Fruit fly (Drosophila melanogaster) whole organism, prepupa: ENCODE results near the gene CG14546.
A peak's percentile ranks its signal among the peaks of the same experiment; 100 is the strongest.

ENCODE experiments used
- CG11294 ChIP-seq: fragments of 200-800 bp; sonication (Bioruptor generic); IDR thresholded peaks from 2 replicates; pipeline ENCODE4 v1.3.6; 2022; ENCODE audit warnings: missing biosample characterization, missing genetic modification characterization
- CG15336 ChIP-seq: fragments of 200-800 bp; sonication (Bioruptor generic); IDR thresholded peaks from 2 replicates; pipeline ENCODE4 v1.3.6; 2022; ENCODE audit warnings: missing biosample characterization, missing genetic modification characterization
- CG1621 ChIP-seq: fragments of 200-800 bp; sonication (Bioruptor generic); optimal IDR thresholded peaks from 3 replicates; lab custom pipeline; 2018; ENCODE audit warnings: missing biosample characterization, mild to moderate bottlenecking, missing genetic modification characterization
- CG16779 ChIP-seq: fragments of 200-800 bp; sonication (Bioruptor generic); optimal IDR thresholded peaks from 3 replicates; lab custom pipeline; 2017; ENCODE audit warnings: missing biosample characterization, mild to moderate bottlenecking, missing genetic modification characterization
- CG3032 ChIP-seq: fragments of 200-800 bp; optimal IDR thresholded peaks from 2 replicates; lab custom pipeline; 2019; ENCODE audit warnings: missing biosample characterization, mild to moderate bottlenecking, missing genetic modification characterization, moderate library complexity
- CG34406 ChIP-seq: fragments of 200-800 bp; sonication (Bioruptor generic); optimal IDR thresholded peaks from 3 replicates; lab custom pipeline; 2016; ENCODE audit warnings: missing biosample characterization, missing genetic modification characterization
- CG6163 ChIP-seq: fragments of 200-800 bp; sonication (Bioruptor generic); IDR thresholded peaks from 3 replicates; pipeline ENCODE4 v1.3.6; 2022; ENCODE audit warnings: missing biosample characterization, missing genetic modification characterization
- CG6276 ChIP-seq: fragments of 200-800 bp; sonication (Bioruptor generic); optimal IDR thresholded peaks from 2 replicates; lab custom pipeline; 2017; ENCODE audit warnings: missing biosample characterization, mild to moderate bottlenecking, missing genetic modification characterization
- CG6808 ChIP-seq: fragments of 200-800 bp; sonication (Bioruptor generic); optimal IDR thresholded peaks from 3 replicates; lab custom pipeline; 2017; ENCODE audit warnings: missing biosample characterization, missing genetic modification characterization, mild to moderate bottlenecking, moderate library complexity, missing genetic modification reagents
- CG6854 ChIP-seq: fragments of 200-800 bp; sonication (Bioruptor generic); optimal IDR thresholded peaks from 2 replicates; lab custom pipeline; 2017; ENCODE audit warnings: missing biosample characterization, mild to moderate bottlenecking, missing genetic modification characterization
- CG7368 ChIP-seq: fragments of 200-800 bp; sonication (Bioruptor generic); optimal IDR thresholded peaks from 3 replicates; lab custom pipeline; 2016; ENCODE audit warnings: missing biosample characterization, missing genetic modification characterization
- CG8632 ChIP-seq: fragments of 200-800 bp; sonication (Bioruptor generic); optimal IDR thresholded peaks from 3 replicates; lab custom pipeline; 2016; ENCODE audit warnings: missing biosample characterization, missing genetic modification characterization
- Eip75B ChIP-seq: fragments of 200-800 bp; sonication (Bioruptor generic); optimal IDR thresholded peaks from 3 replicates; lab custom pipeline; 2016; ENCODE audit warnings: missing biosample characterization, missing genetic modification characterization
- Eip93F ChIP-seq: fragments of 200-800 bp; sonication (Bioruptor generic); optimal IDR thresholded peaks from 2 replicates; lab custom pipeline; 2016; ENCODE audit warnings: missing biosample characterization, mild to moderate bottlenecking, missing genetic modification characterization
- Ets21C ChIP-seq: fragments of 200-800 bp; sonication (Bioruptor generic); optimal IDR thresholded peaks from 3 replicates; lab custom pipeline; 2016; ENCODE audit warnings: missing biosample characterization, missing genetic modification characterization
- Hr38 ChIP-seq: sonication (Bioruptor generic); optimal IDR thresholded peaks from 2 replicates; lab custom pipeline; 2016; ENCODE audit warnings: missing biosample characterization, missing genetic modification characterization
- Hr4 ChIP-seq: fragments of 200-800 bp; sonication (Bioruptor generic); optimal IDR thresholded peaks from 3 replicates; lab custom pipeline; 2016; ENCODE audit warnings: missing biosample characterization, missing genetic modification characterization
- Lpt ChIP-seq: fragments of 200-800 bp; sonication (Bioruptor generic); optimal IDR thresholded peaks from 3 replicates; lab custom pipeline; 2016; ENCODE audit warnings: missing biosample characterization, missing genetic modification characterization
- Met ChIP-seq: fragments of 200-800 bp; sonication (Bioruptor generic); optimal IDR thresholded peaks from 3 replicates; lab custom pipeline; 2016; ENCODE audit warnings: missing biosample characterization, missing genetic modification characterization
- OdsH ChIP-seq: fragments of 200-800 bp; sonication (Bioruptor generic); optimal IDR thresholded peaks from 3 replicates; lab custom pipeline; 2016; ENCODE audit warnings: missing biosample characterization, missing genetic modification characterization
- acj6 ChIP-seq: fragments of 200-800 bp; sonication (Bioruptor generic); optimal IDR thresholded peaks from 3 replicates; lab custom pipeline; 2016; ENCODE audit warnings: missing biosample characterization, missing genetic modification characterization
- cyc ChIP-seq: fragments of 200-800 bp; sonication (Bioruptor generic); optimal IDR thresholded peaks from 3 replicates; lab custom pipeline; 2016; ENCODE audit warnings: missing biosample characterization, missing genetic modification characterization
- dsx ChIP-seq: fragments of 200-800 bp; optimal IDR thresholded peaks from 3 replicates; lab custom pipeline; 2019; ENCODE audit warnings: missing biosample characterization, mild to moderate bottlenecking, missing genetic modification characterization, moderate library complexity; ENCODE audit not compliant: poor library complexity, severe bottlenecking
- esn ChIP-seq: fragments of 200-800 bp; sonication (Bioruptor generic); optimal IDR thresholded peaks from 2 replicates; lab custom pipeline; 2016; ENCODE audit warnings: missing biosample characterization, mild to moderate bottlenecking, missing genetic modification characterization, moderate library complexity
- fd59A ChIP-seq: fragments of 200-800 bp; sonication (Bioruptor generic); optimal IDR thresholded peaks from 2 replicates; lab custom pipeline; 2017; ENCODE audit warnings: missing biosample characterization, mild to moderate bottlenecking, missing genetic modification characterization, missing genetic modification reagents
- lz ChIP-seq: fragments of 200-800 bp; sonication (Bioruptor generic); optimal IDR thresholded peaks from 3 replicates; lab custom pipeline; 2016; ENCODE audit warnings: missing biosample characterization, missing genetic modification characterization
- net ChIP-seq: fragments of 200-800 bp; sonication (Bioruptor generic); optimal IDR thresholded peaks from 3 replicates; lab custom pipeline; 2016; ENCODE audit warnings: missing biosample characterization, missing genetic modification characterization
- salr ChIP-seq, 2 experiments: fragments of 200-800 bp; sonication (Bioruptor generic); optimal IDR thresholded peaks; 3 replicates each; lab custom pipeline; 2016 to 2018; ENCODE audit warnings: missing biosample characterization in 2 of 2, missing genetic modification characterization in 2 of 2, mild to moderate bottlenecking in 1 of 2
- spab ChIP-seq: fragments of 200-800 bp; sonication (Bioruptor generic); optimal IDR thresholded peaks from 2 replicates; lab custom pipeline; 2017; ENCODE audit warnings: missing biosample characterization, mild to moderate bottlenecking, missing genetic modification characterization, missing genetic modification reagents
- ss ChIP-seq, 2 experiments: fragments of 200-800 bp; sonication (Bioruptor generic); optimal IDR thresholded peaks; 2 replicates in 1 of 2; 3 replicates in 1 of 2; lab custom pipeline; 2017 to 2018; ENCODE audit warnings: mild to moderate bottlenecking in 2 of 2, missing biosample characterization in 2 of 2, missing genetic modification characterization in 2 of 2, moderate library complexity in 1 of 2
- svp ChIP-seq: fragments of 200-800 bp; sonication (Bioruptor generic); peaks from one replicate; lab custom pipeline; 2016; ENCODE audit warnings: missing biosample characterization, missing genetic modification characterization

CG14546 gene

dm6 chr3R:25922534-25922933 lies at the start of gene CG14546:
TSS of gene CG14546 (minus strand) at chr3R:25922634.
- TF ChIP-seq CG16779 (tag; lab: Kevin White, UChicago) (no peak), fd59A (GFP tag; lab: Kevin White, UChicago) (no peak), spab (GFP tag; lab: Kevin White, UChicago) (no peak), Hr38 (GFP tag; lab: Kevin White, UChicago) (no peak), Eip93F (GFP tag; lab: Kevin White, UChicago) (no peak), net (no peak), CG6854 (GFP tag; lab: Kevin White, UChicago) (no peak), OdsH (GFP tag; lab: Kevin White, UChicago) (no peak), Lpt (GFP tag; lab: Kevin White, UChicago) (no peak), CG8632 (GFP tag; lab: Kevin White, UChicago) (no peak), CG6276 (GFP tag; lab: Kevin White, UChicago) (no peak), acj6 (GFP tag; lab: Kevin White, UChicago) (no peak)

- no peak for TF ChIP-seq cyc (GFP tag; lab: Kevin White, UChicago)
- TF ChIP-seq CG8632 (GFP tag; lab: Kevin White, UChicago) = no peak
- TF ChIP-seq salr (GFP tag; optimal IDR thresholded peaks at IDR 0.05; lab: Kevin White, UChicago) = no peak
- TF ChIP-seq net = no peak
- TF ChIP-seq CG15336 = no peak
- no peak for TF ChIP-seq esn (GFP tag; lab: Kevin White, UChicago)
Observed at dm6 chr3R:25969780-25970179, 47.3 kb upstream of the CG14546 start, which contains the start of gene fid. TSS of gene fid (plus strand) at chr3R:25970080.

- TF ChIP-seq svp (GFP tag; lab: Kevin White, UChicago) = peak; percentile 32
- no peak for TF ChIP-seq dsx (GFP tag; lab: Kevin White, UChicago)
- no peak for TF ChIP-seq CG34406
- TF ChIP-seq CG1621 (tag; lab: Kevin White, UChicago) = no peak
- TF ChIP-seq lz (GFP tag; lab: Kevin White, UChicago) = no peak
- no peak for TF ChIP-seq Ets21C (GFP tag; lab: Kevin White, UChicago)
Observed at dm6 chr3R:25968915-25969314, 46.5 kb upstream of the CG14546 start.

- TF ChIP-seq CG6808 (GFP tag; lab: Kevin White, UChicago) = no peak
- TF ChIP-seq CG11294 (GFP tag; lab: Robert Waterston, UW) = no peak
- no peak for TF ChIP-seq CG16779 (tag; lab: Kevin White, UChicago)
- no peak for TF ChIP-seq CG7368 (GFP tag; lab: Kevin White, UChicago)
Observed at dm6 chr3R:25968486-25968885, 46.1 kb upstream of the CG14546 start.

dm6 chr3R:25966944-25967343 lies 44.5 kb upstream of the CG14546 start:
- TF ChIP-seq salr (GFP tag; optimal IDR thresholded peaks at IDR 0.05; lab: Kevin White, UChicago) (no peak), CG6854 (GFP tag; lab: Kevin White, UChicago) (no peak), CG6163 (GFP tag; lab: Robert Waterston, UW) (no peak), CG16779 (tag; lab: Kevin White, UChicago) (no peak), svp (GFP tag; lab: Kevin White, UChicago) (no peak), CG3032 (no peak), Hr4 (no peak), ss (GFP tag; optimal IDR thresholded peaks at IDR 0.05; lab: Kevin White, UChicago) (no peak), CG8632 (GFP tag; lab: Kevin White, UChicago) (no peak), CG11294 (GFP tag; lab: Robert Waterston, UW) (no peak), Met (GFP tag; lab: Kevin White, UChicago) (no peak), Eip75B (no peak), CG6808 (GFP tag; lab: Kevin White, UChicago) (no peak), esn (GFP tag; lab: Kevin White, UChicago) (no peak)
